Fruit fly (Drosophila melanogaster) whole organism: Measurements from ENCODE around the gene mtgo.

ENCODE experiments used
- Dll ChIP-seq: fragments of >200 bp; optimal IDR thresholded peaks from 2 replicates; lab custom pipeline; 2017
- EcR ChIP-seq, 2 experiments: fragments of >200 bp; optimal IDR thresholded peaks; 2 replicates each; lab custom pipeline; 2017; ENCODE audit warnings: missing biosample characterization in 2 of 2, missing genetic modification characterization in 2 of 2, missing genetic modification reagents in 2 of 2
- pan ChIP-seq: fragments of >200 bp; optimal IDR thresholded peaks from 2 replicates; lab custom pipeline; 2017
- psq ChIP-seq: fragments of >200 bp; optimal IDR thresholded peaks from 2 replicates; lab custom pipeline; 2017
- usp ChIP-seq: fragments of >200 bp; optimal IDR thresholded peaks from 2 replicates; lab custom pipeline; 2017; ENCODE audit warnings: missing biosample characterization, missing genetic modification characterization, mixed read lengths

DNA sequence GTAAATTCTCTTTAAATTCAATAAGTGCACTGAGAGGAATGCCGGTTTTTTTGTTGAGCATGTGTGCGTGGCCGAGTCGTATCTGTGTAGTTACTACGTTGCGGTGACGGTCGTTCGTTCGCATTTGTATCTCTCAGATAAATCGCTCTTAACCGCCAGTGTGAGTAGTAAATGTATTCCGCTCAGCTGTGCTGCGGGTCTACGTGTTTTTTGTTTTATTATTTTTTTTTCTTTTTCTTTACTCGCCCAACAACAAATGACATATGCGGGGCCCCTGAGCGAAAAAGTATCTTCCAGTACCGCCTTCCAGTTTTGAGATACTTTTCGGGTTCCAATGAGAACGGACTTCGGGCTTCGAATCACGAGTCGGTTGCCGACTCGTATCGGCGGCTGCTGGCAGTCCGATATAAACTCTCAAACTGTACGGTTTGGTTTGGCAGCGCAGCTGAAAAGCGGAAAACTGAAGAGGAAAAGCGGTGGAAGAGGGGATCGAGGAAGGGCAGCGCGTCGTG, 56.8 kb downstream of the mtgo start:
- TF ChIP-seq Dll (lab: Kevin White, UChicago) (no peak), usp (no peak), psq (lab: Kevin White, UChicago) (no peak), EcR (GFP tag; optimal IDR thresholded peaks at IDR 0.05; lab: Kevin White, UChicago) (no peak), pan (lab: Kevin White, UChicago) (no peak)
